Worm (Caenorhabditis elegans) whole organism, L4 larva: Measurements from ENCODE around the gene D1044.1.
A peak's percentile ranks its signal among the peaks of the same experiment; 100 is the strongest.

Experiments
- F10B5.3 ChIP-seq: sonication (generic microtip); optimal IDR thresholded peaks from 2 replicates; lab custom pipeline; 2016; ENCODE audit warnings: mild to moderate bottlenecking, missing genetic modification characterization, missing compliant biosample characterization
- F37D6.2 ChIP-seq: sonication (generic microtip); optimal IDR thresholded peaks from 2 replicates; lab custom pipeline; 2016; ENCODE audit warnings: mild to moderate bottlenecking, missing genetic modification characterization, missing compliant biosample characterization
- F44E2.7 ChIP-seq: fragments of 200-800 bp; sonication (Bioruptor generic); IDR thresholded peaks from 2 replicates; pipeline ENCODE4 v2.1.2; 2022; ENCODE audit warnings: missing genetic modification characterization, missing compliant biosample characterization
- T20F7.1 ChIP-seq: fragments of 200-800 bp; sonication (Bioruptor generic); optimal IDR thresholded peaks from 2 replicates; lab custom pipeline; 2018; ENCODE audit warnings: mild to moderate bottlenecking, missing genetic modification characterization, missing compliant biosample characterization
- T26A8.4 ChIP-seq: fragments of 200-800 bp; sonication (Bioruptor generic); IDR thresholded peaks from 2 replicates; pipeline ENCODE4 v1.3.6; 2022; ENCODE audit warnings: missing genetic modification characterization, missing compliant biosample characterization
- Y48G9A.11 ChIP-seq: fragments of 200-800 bp; sonication (Bioruptor generic); IDR thresholded peaks from 2 replicates; pipeline ENCODE4 v1.3.6; 2022; ENCODE audit warnings: missing genetic modification reagents, missing genetic modification characterization, missing compliant biosample characterization
- Y5F2A.4 ChIP-seq: fragments of 200-800 bp; sonication (Bioruptor generic); optimal IDR thresholded peaks from 2 replicates; lab custom pipeline; 2018; ENCODE audit warnings: mild to moderate bottlenecking, missing genetic modification characterization, missing compliant biosample characterization
- Y75B8A.6 ChIP-seq: fragments of 200-800 bp; sonication (Bioruptor generic); IDR thresholded peaks from 2 replicates; pipeline ENCODE4 v1.3.6; 2022; ENCODE audit warnings: missing genetic modification reagents, missing genetic modification characterization, missing compliant biosample characterization
- aha-1 ChIP-seq: fragments of 150-350 bp; peaks from one replicate; lab custom pipeline; 2014; ENCODE audit warnings: missing biosample characterization, missing genetic modification characterization
- ama-1 ChIP-seq: fragments of 150-350 bp; optimal IDR thresholded peaks from 2 replicates; lab custom pipeline; 2014; ENCODE audit warnings: inconsistent platforms, mixed read lengths
- ceh-20 ChIP-seq: fragments of 200-800 bp; sonication (Bioruptor generic); IDR thresholded peaks from 2 replicates; pipeline ENCODE4 v1.3.6; 2022; ENCODE audit warnings: missing genetic modification reagents, missing genetic modification characterization, missing compliant biosample characterization
- ceh-32 ChIP-seq: sonication (generic microtip); optimal IDR thresholded peaks from 2 replicates; lab custom pipeline; 2016; ENCODE audit warnings: mild to moderate bottlenecking, missing genetic modification characterization, missing compliant biosample characterization; ENCODE audit not compliant: poor library complexity
- ceh-44 ChIP-seq: fragments of 200-800 bp; sonication (Bioruptor generic); IDR thresholded peaks from 2 replicates; pipeline ENCODE4 v1.3.6; 2022; ENCODE audit warnings: missing genetic modification reagents, missing genetic modification characterization, missing compliant biosample characterization
- cey-2 ChIP-seq: sonication (generic microtip); optimal IDR thresholded peaks from 3 replicates; lab custom pipeline; 2017; ENCODE audit warnings: missing genetic modification characterization, mild to moderate bottlenecking, missing compliant biosample characterization, antibody characterized with exemption, borderline replicate concordance; ENCODE audit not compliant: insufficient read depth
- daf-16 ChIP-seq, 3 experiments: sonication (generic microtip); optimal IDR thresholded peaks; 2 replicates each; lab custom pipeline; 2016 to 2017; ENCODE audit warnings: missing genetic modification characterization in 3 of 3, missing genetic modification reagents in 3 of 3, mild to moderate bottlenecking in 2 of 3, missing compliant biosample characterization in 2 of 3, missing biosample characterization in 1 of 3, moderate library complexity in 1 of 3
- dmd-8 ChIP-seq: fragments of 200-800 bp; sonication (Bioruptor generic); IDR thresholded peaks from 2 replicates; pipeline ENCODE4 v1.3.6; 2022; ENCODE audit warnings: missing genetic modification characterization, missing compliant biosample characterization
- dpl-1 ChIP-seq: fragments of 150-350 bp; optimal IDR thresholded peaks from 2 replicates; lab custom pipeline; 2014; ENCODE audit warnings: missing biosample characterization, missing genetic modification reagents, missing genetic modification characterization
- duxl-1 ChIP-seq: sonication (generic microtip); optimal IDR thresholded peaks from 2 replicates; lab custom pipeline; 2016; ENCODE audit warnings: mild to moderate bottlenecking, missing genetic modification characterization, moderate library complexity, missing compliant biosample characterization; ENCODE audit not compliant: poor library complexity
- dve-1 ChIP-seq: sonication (generic microtip); optimal IDR thresholded peaks from 2 replicates; lab custom pipeline; 2017; ENCODE audit warnings: antibody characterized with exemption, mild to moderate bottlenecking, missing genetic modification characterization, missing compliant biosample characterization; ENCODE audit not compliant: insufficient read depth
- egl-27 ChIP-seq: sonication (generic microtip); optimal IDR thresholded peaks from 3 replicates; lab custom pipeline; 2017; ENCODE audit warnings: missing biosample characterization, missing genetic modification reagents, missing genetic modification characterization
- hif-1 ChIP-seq, 2 experiments: sonication (generic microtip); optimal IDR thresholded peaks; 2 replicates each; lab custom pipeline; 2016 to 2017; ENCODE audit warnings: missing compliant biosample characterization in 2 of 2, missing genetic modification characterization in 2 of 2, missing genetic modification reagents in 2 of 2, missing genotype in 2 of 2, mild to moderate bottlenecking in 1 of 2
- hlh-30 ChIP-seq: sonication (generic microtip); optimal IDR thresholded peaks from 2 replicates; lab custom pipeline; 2017; ENCODE audit warnings: antibody characterized with exemption, mild to moderate bottlenecking, missing genetic modification characterization, missing compliant biosample characterization; ENCODE audit not compliant: insufficient read depth
- lin-13 ChIP-seq: fragments of 150-350 bp; optimal IDR thresholded peaks from 2 replicates; lab custom pipeline; 2014; ENCODE audit warnings: missing biosample characterization, missing genetic modification reagents, missing genetic modification characterization
- lin-38 ChIP-seq: fragments of 200-800 bp; sonication (Bioruptor generic); IDR thresholded peaks from 2 replicates; pipeline ENCODE4 v1.3.6; 2022; ENCODE audit warnings: missing genetic modification reagents, missing genetic modification characterization, missing compliant biosample characterization
- lin-39 ChIP-seq: fragments of 150-350 bp; optimal IDR thresholded peaks from 2 replicates; lab custom pipeline; 2014; ENCODE audit warnings: missing biosample characterization, missing genetic modification reagents, missing genetic modification characterization
- madf-5 ChIP-seq, 2 experiments: fragments of 200-800 bp; sonication (Bioruptor generic); IDR thresholded peaks; 2 replicates each; pipeline ENCODE4 v1.3.6; 2022; ENCODE audit warnings: missing compliant biosample characterization in 2 of 2, missing genetic modification characterization in 2 of 2
- madf-9 ChIP-seq: fragments of 200-800 bp; sonication (Bioruptor generic); conservative IDR thresholded peaks from 2 replicates; pipeline ENCODE4 v1.3.6; 2022; ENCODE audit warnings: missing genetic modification reagents, missing genetic modification characterization, missing compliant biosample characterization
- mdl-1 ChIP-seq, 2 experiments: fragments of 150-350 bp in 1 of 2; sonication (generic microtip) in 1 of 2; optimal IDR thresholded peaks; 2 replicates each; lab custom pipeline; 2014 to 2017; ENCODE audit warnings: missing biosample characterization in 2 of 2, missing genetic modification characterization in 2 of 2
- mdt-29 ChIP-seq: fragments of 200-800 bp; sonication (Bioruptor generic); IDR thresholded peaks from 2 replicates; pipeline ENCODE4 v1.3.6; 2022; ENCODE audit warnings: missing genetic modification reagents, missing genetic modification characterization, missing compliant biosample characterization
- mep-1 ChIP-seq: fragments of 150-350 bp; sonication (generic microtip); optimal IDR thresholded peaks from 3 replicates; lab custom pipeline; 2014; ENCODE audit warnings: missing biosample characterization, missing genetic modification characterization
- mes-2 ChIP-seq: sonication (generic microtip); optimal IDR thresholded peaks from 2 replicates; lab custom pipeline; 2016; ENCODE audit warnings: missing genotype, mild to moderate bottlenecking, missing genetic modification characterization, missing compliant biosample characterization; ENCODE audit not compliant: poor library complexity, severe bottlenecking
- nhr-102 ChIP-seq: sonication (generic microtip); optimal IDR thresholded peaks from 2 replicates; lab custom pipeline; 2016; ENCODE audit warnings: mild to moderate bottlenecking, missing genetic modification characterization, moderate library complexity, missing compliant biosample characterization
- nhr-237 ChIP-seq: sonication (generic microtip); optimal IDR thresholded peaks from 2 replicates; lab custom pipeline; 2017; ENCODE audit warnings: missing biosample characterization, missing genetic modification characterization
- nhr-25 ChIP-seq: sonication (generic microtip); optimal IDR thresholded peaks from 2 replicates; lab custom pipeline; 2017; ENCODE audit warnings: missing genetic modification characterization, mild to moderate bottlenecking, missing compliant biosample characterization, antibody characterized with exemption, moderate library complexity, borderline replicate concordance; ENCODE audit not compliant: insufficient read depth
- nhr-28 ChIP-seq: fragments of 150-350 bp; optimal IDR thresholded peaks from 2 replicates; lab custom pipeline; 2014; ENCODE audit warnings: missing biosample characterization, missing genetic modification characterization
- nhr-42 ChIP-seq: fragments of 200-800 bp; sonication (Bioruptor generic); IDR thresholded peaks from 2 replicates; pipeline ENCODE4 v1.3.6; 2022; ENCODE audit warnings: missing genetic modification characterization, missing compliant biosample characterization
- nhr-6 ChIP-seq: fragments of 150-350 bp; optimal IDR thresholded peaks from 2 replicates; lab custom pipeline; 2014; ENCODE audit warnings: missing biosample characterization, missing genetic modification characterization
- php-3 ChIP-seq: fragments of 200-800 bp; sonication (Bioruptor generic); IDR thresholded peaks from 2 replicates; pipeline ENCODE4 v1.3.6; 2022; ENCODE audit warnings: missing genetic modification reagents, missing genetic modification characterization, missing compliant biosample characterization
- rbr-2 ChIP-seq: sonication (generic microtip); optimal IDR thresholded peaks from 2 replicates; lab custom pipeline; 2016; ENCODE audit warnings: missing genotype, missing genetic modification characterization, missing compliant biosample characterization
- sdz-12 ChIP-seq: fragments of 200-800 bp; sonication (Bioruptor generic); optimal IDR thresholded peaks from 2 replicates; lab custom pipeline; 2018; ENCODE audit warnings: mild to moderate bottlenecking, missing genetic modification characterization, missing compliant biosample characterization
- snpc-1.2 ChIP-seq: fragments of 200-800 bp; sonication (Bioruptor generic); IDR thresholded peaks from 2 replicates; pipeline ENCODE4 v1.3.6; 2022; ENCODE audit warnings: missing genetic modification reagents, missing genetic modification characterization, missing compliant biosample characterization
- tag-97 ChIP-seq: fragments of 200-800 bp; sonication (Bioruptor generic); IDR thresholded peaks from 2 replicates; pipeline ENCODE4 v1.3.6; 2022; ENCODE audit warnings: missing genetic modification characterization, missing compliant biosample characterization
- unc-130 ChIP-seq: sonication (generic microtip); optimal IDR thresholded peaks from 2 replicates; lab custom pipeline; 2016; ENCODE audit warnings: missing genetic modification reagents, missing genetic modification characterization, missing compliant biosample characterization
- unc-39 ChIP-seq: sonication (generic microtip); optimal IDR thresholded peaks from 2 replicates; lab custom pipeline; 2017; ENCODE audit warnings: missing biosample characterization, missing genetic modification characterization
- zfp-3 ChIP-seq: fragments of 200-800 bp; sonication (Bioruptor generic); conservative IDR thresholded peaks from 2 replicates; pipeline ENCODE4 v1.3.6; 2022; ENCODE audit warnings: missing genetic modification reagents, missing genetic modification characterization, missing compliant biosample characterization
- ztf-11 ChIP-seq: fragments of 150-350 bp; optimal IDR thresholded peaks from 2 replicates; lab custom pipeline; 2014; ENCODE audit warnings: missing biosample characterization, missing genetic modification characterization

D1044.1 gene

ce11 chrIII:5594350-5594749 is 50.3 kb downstream of the D1044.1 start (continued):
- TF ChIP-seq nhr-25 (tag; lab: Kevin White, UChicago) (peak; percentile 76), daf-16 (GFP tag; optimal IDR thresholded peaks at IDR 0.05; lab: Kevin White, UChicago) (peak in 1 of 2 experiments; percentile 7), daf-16 (tag; optimal IDR thresholded peaks at IDR 0.05; lab: Kevin White, UChicago) (no peak), F44E2.7 (GFP tag; lab: Robert Waterston, UW) (no peak), nhr-102 (tag; lab: Kevin White, UChicago) (no peak), lin-38 (peak; percentile 32), dve-1 (peak; percentile 28), madf-9 (GFP tag; lab: Robert Waterston, UW) (0 out of 2 replicates have a peak, but pooled peaks have one; percentile 17), F37D6.2 (tag; lab: Kevin White, UChicago) (no peak), dpl-1 (GFP tag; lab: Kevin White, UChicago) (no peak), lin-39 (tag; lab: Kevin White, UChicago) (no peak), duxl-1 (tag; lab: Kevin White, UChicago) (no peak), php-3 (GFP tag; lab: Robert Waterston, UW) (no peak), snpc-1.2 (GFP tag; lab: Robert Waterston, UW) (no peak), hif-1 (tag; optimal IDR thresholded peaks at IDR 0.05; lab: Kevin White, UChicago) (no peak), sdz-12 (GFP tag; lab: Kevin White, UChicago) (no peak), cey-2 (tag; lab: Kevin White, UChicago) (no peak), Y48G9A.11 (no peak), ama-1 (peak; percentile 80), Y5F2A.4 (GFP tag; lab: Kevin White, UChicago) (no peak), nhr-42 (GFP tag; lab: Robert Waterston, UW) (no peak), ceh-20 (GFP tag; lab: Robert Waterston, UW) (no peak), ztf-11 (tag; lab: Kevin White, UChicago) (no peak), lin-13 (no peak), aha-1 (tag; lab: Kevin White, UChicago) (peak; percentile 38), nhr-6 (tag; lab: Kevin White, UChicago) (no peak), nhr-237 (tag; lab: Kevin White, UChicago) (no peak), mdl-1 (tag; optimal IDR thresholded peaks at IDR 0.05; lab: Kevin White, UChicago) (peak in 1 of 2 experiments; percentile 22), F10B5.3 (tag; lab: Kevin White, UChicago) (no peak), dmd-8 (GFP tag; lab: Robert Waterston, UW) (no peak), unc-39 (tag; lab: Kevin White, UChicago) (no peak), ceh-44 (GFP tag; lab: Robert Waterston, UW) (no peak), zfp-3 (GFP tag; lab: Robert Waterston, UW) (no peak), ceh-32 (tag; lab: Kevin White, UChicago) (no peak), hlh-30 (tag; lab: Kevin White, UChicago) (no peak), madf-5 (GFP tag; IDR thresholded peaks at IDR 0.05; lab: Robert Waterston, UW) (no peak), tag-97 (GFP tag; lab: Robert Waterston, UW) (no peak), egl-27 (tag; lab: Kevin White, UChicago) (no peak), rbr-2 (tag; lab: Kevin White, UChicago) (no peak), mes-2 (tag; lab: Kevin White, UChicago) (peak; percentile 62), mdt-29 (no peak), nhr-28 (tag; lab: Kevin White, UChicago) (peak; percentile 43), unc-130 (no peak), Y75B8A.6 (no peak), mep-1 (tag; lab: Kevin White, UChicago) (no peak), T26A8.4 (GFP tag; lab: Robert Waterston, UW) (no peak), T20F7.1 (GFP tag; lab: Kevin White, UChicago) (no peak)
